Fruit fly (Drosophila melanogaster) whole organism, wandering third instar larva: ENCODE data around the gene CG46303.
A peak's percentile ranks its signal among the peaks of the same experiment; 100 is the strongest.

Source experiments
- Abd-B ChIP-seq: fragments of >200 bp; optimal IDR thresholded peaks from 2 replicates; lab custom pipeline; 2017; ENCODE audit warnings: missing biosample characterization, missing genetic modification characterization
- CG9705 ChIP-seq: fragments of 200-800 bp; sonication (Bioruptor generic); optimal IDR thresholded peaks from 2 replicates; lab custom pipeline; 2018; ENCODE audit warnings: missing biosample characterization, mild to moderate bottlenecking, missing genetic modification characterization
- CrebA ChIP-seq: fragments of 200-800 bp; sonication (Bioruptor generic); optimal IDR thresholded peaks from 2 replicates; lab custom pipeline; 2016; ENCODE audit warnings: missing biosample characterization, mild to moderate bottlenecking, missing genetic modification characterization, borderline replicate concordance
- Dfd ChIP-seq: fragments of >200 bp; optimal IDR thresholded peaks from 2 replicates; lab custom pipeline; 2017; ENCODE audit warnings: missing biosample characterization, missing genetic modification characterization
- Dif ChIP-seq: fragments of 200-275, 200-300 bp; sonication (Bioruptor generic); optimal IDR thresholded peaks from 2 replicates; lab custom pipeline; 2018; ENCODE audit warnings: missing biosample characterization, missing genetic modification characterization; ENCODE audit not compliant: partially characterized antibody
- GATAd ChIP-seq: sonication (Bioruptor generic); optimal IDR thresholded peaks from 2 replicates; lab custom pipeline; 2016; ENCODE audit warnings: missing biosample characterization, missing genetic modification characterization
- HLH106 ChIP-seq: fragments of 200-800 bp; optimal IDR thresholded peaks from 3 replicates; lab custom pipeline; 2019; ENCODE audit warnings: missing biosample characterization, mild to moderate bottlenecking, missing genetic modification characterization, moderate library complexity
- Hnf4 ChIP-seq: fragments of 200-800 bp; sonication (Bioruptor generic); optimal IDR thresholded peaks from 2 replicates; lab custom pipeline; 2016; ENCODE audit warnings: missing biosample characterization, mild to moderate bottlenecking, missing genetic modification characterization
- Hr78 ChIP-seq: fragments of >200 bp; optimal IDR thresholded peaks from 2 replicates; lab custom pipeline; 2017; ENCODE audit warnings: missing biosample characterization, missing genetic modification characterization
- Hr83 ChIP-seq: fragments of 200-300 bp; sonication (Bioruptor generic); optimal IDR thresholded peaks from 2 replicates; lab custom pipeline; 2016; ENCODE audit warnings: missing biosample characterization, mild to moderate bottlenecking, missing genetic modification characterization, moderate library complexity; ENCODE audit not compliant: poor library complexity, severe bottlenecking
- Jra ChIP-seq: sonication (Bioruptor generic); optimal IDR thresholded peaks from 2 replicates; lab custom pipeline; 2016; ENCODE audit warnings: missing biosample characterization, missing genetic modification characterization
- Mio ChIP-seq: sonication (Bioruptor generic); optimal IDR thresholded peaks from 2 replicates; lab custom pipeline; 2016; ENCODE audit warnings: missing biosample characterization, missing genetic modification characterization
- Myc ChIP-seq: fragments of >200 bp; optimal IDR thresholded peaks from 2 replicates; lab custom pipeline; 2017
- N ChIP-seq: fragments of >200 bp; optimal IDR thresholded peaks from 2 replicates; lab custom pipeline; 2018; ENCODE audit warnings: missing biosample characterization, missing external identifiers, missing genetic modification characterization
- OdsH ChIP-seq: fragments of 200-800 bp; sonication (Bioruptor generic); optimal IDR thresholded peaks from 2 replicates; lab custom pipeline; 2016; ENCODE audit warnings: missing biosample characterization, mild to moderate bottlenecking, missing genetic modification characterization
- Sp1 ChIP-seq: fragments of 200-800 bp; sonication (Bioruptor generic); optimal IDR thresholded peaks from 3 replicates; lab custom pipeline; 2019; ENCODE audit warnings: missing biosample characterization, mild to moderate bottlenecking, missing genetic modification characterization, moderate library complexity
- Vsx2 ChIP-seq: fragments of 200-300, 225-300 bp; sonication (Bioruptor generic); optimal IDR thresholded peaks from 2 replicates; lab custom pipeline; 2018; ENCODE audit warnings: missing biosample characterization, missing genetic modification characterization; ENCODE audit not compliant: partially characterized antibody
- br ChIP-seq: fragments of 200-800 bp; sonication (Bioruptor generic); optimal IDR thresholded peaks from 2 replicates; lab custom pipeline; 2016; ENCODE audit warnings: missing biosample characterization, missing genetic modification characterization
- brk ChIP-seq: fragments of 200-800 bp; sonication (Bioruptor generic); optimal IDR thresholded peaks from 2 replicates; lab custom pipeline; 2016; ENCODE audit warnings: missing biosample characterization, mild to moderate bottlenecking, missing genetic modification characterization
- dl ChIP-seq, 2 experiments: fragments of 175-275, 200-275 bp in 1 of 2; fragments of 200-275 bp in 1 of 2; sonication (Bioruptor generic); optimal IDR thresholded peaks; lab custom pipeline; 2018; ENCODE audit warnings: mild to moderate bottlenecking in 2 of 2, missing biosample characterization in 2 of 2, missing genetic modification characterization in 2 of 2, moderate library complexity in 2 of 2; ENCODE audit not compliant: partially characterized antibody in 2 of 2, insufficient read depth in 1 of 2
- dsf ChIP-seq: sonication (Bioruptor generic); optimal IDR thresholded peaks from 2 replicates; lab custom pipeline; 2016; ENCODE audit warnings: missing biosample characterization, missing genetic modification characterization, borderline replicate concordance
- ey ChIP-seq: fragments of 200-800 bp; sonication (Bioruptor generic); optimal IDR thresholded peaks from 2 replicates; lab custom pipeline; 2016; ENCODE audit warnings: missing biosample characterization, missing genetic modification characterization
- foxo ChIP-seq, 2 experiments: fragments of 200-800 bp; sonication (Bioruptor generic); optimal IDR thresholded peaks; 2 replicates in 1 of 2; 3 replicates in 1 of 2; lab custom pipeline; 2016 to 2017; ENCODE audit warnings: missing biosample characterization in 2 of 2, missing genetic modification characterization in 2 of 2
- fru ChIP-seq: fragments of 200-800 bp; sonication (Bioruptor generic); optimal IDR thresholded peaks from 3 replicates; lab custom pipeline; 2016; ENCODE audit warnings: missing biosample characterization, mild to moderate bottlenecking, missing genetic modification characterization
- h ChIP-seq: fragments of 200-800 bp; sonication (Bioruptor generic); optimal IDR thresholded peaks from 3 replicates; lab custom pipeline; 2016; ENCODE audit warnings: missing biosample characterization, mild to moderate bottlenecking, missing genetic modification characterization
- jim ChIP-seq: fragments of 175-275, 200-325 bp; sonication (Bioruptor generic); optimal IDR thresholded peaks from 2 replicates; lab custom pipeline; 2016; ENCODE audit warnings: missing biosample characterization, mild to moderate bottlenecking, missing genetic modification characterization
- lola ChIP-seq: fragments of >200 bp; optimal IDR thresholded peaks from 2 replicates; lab custom pipeline; 2017; ENCODE audit warnings: missing biosample characterization, missing genetic modification characterization
- psq ChIP-seq: fragments of 200-800 bp; sonication (Bioruptor generic); optimal IDR thresholded peaks from 3 replicates; lab custom pipeline; 2017; ENCODE audit warnings: missing biosample characterization, mild to moderate bottlenecking, missing genetic modification characterization, moderate library complexity
- rgr ChIP-seq: fragments of 200-800 bp; sonication (Bioruptor generic); optimal IDR thresholded peaks from 3 replicates; lab custom pipeline; 2016; ENCODE audit warnings: missing biosample characterization, mild to moderate bottlenecking, missing genetic modification characterization
- sage ChIP-seq: fragments of 200-800 bp; sonication (Bioruptor generic); optimal IDR thresholded peaks from 2 replicates; lab custom pipeline; 2016; ENCODE audit warnings: missing biosample characterization, mild to moderate bottlenecking, missing genetic modification characterization
- sv ChIP-seq: fragments of 200-800 bp; sonication (Bioruptor generic); optimal IDR thresholded peaks from 3 replicates; lab custom pipeline; 2016; ENCODE audit warnings: missing biosample characterization, missing genetic modification characterization
- tai ChIP-seq: sonication (Bioruptor generic); optimal IDR thresholded peaks from 2 replicates; lab custom pipeline; 2016; ENCODE audit warnings: missing biosample characterization, missing genetic modification characterization
- usp ChIP-seq: fragments of >200 bp; optimal IDR thresholded peaks from 2 replicates; lab custom pipeline; 2017; ENCODE audit warnings: missing biosample characterization, missing genetic modification characterization
- woc ChIP-seq: sonication (Bioruptor generic); optimal IDR thresholded peaks from 2 replicates; lab custom pipeline; 2016; ENCODE audit warnings: missing biosample characterization, mild to moderate bottlenecking, missing genetic modification characterization

The CG46303 gene

dm6 chr3R:5824456-5824855 is 2.7 kb downstream of the CG46303 start, which contains the start of the genes Sec20 and dgrn (continued):
- TF ChIP-seq HLH106 (tag; lab: Kevin White, UChicago), result peak; percentile 78
- TF ChIP-seq OdsH, result peak; percentile 77
- peak; percentile 92 for TF ChIP-seq brk (GFP tag; lab: Kevin White, UChicago)

dm6 chr3R:5829762-5830161 is 8.0 kb downstream of the CG46303 start, which contains the start of gene glob3:
glob3 (plus strand) TSS chr3R:5830062.
- TF ChIP-seq Jra (GFP tag; lab: Kevin White, UChicago) (no peak), tai (GFP tag; lab: Kevin White, UChicago) (no peak), rgr (GFP tag; lab: Kevin White, UChicago) (no peak), OdsH (no peak), sv (GFP tag; lab: Kevin White, UChicago) (no peak), sage (GFP tag; lab: Kevin White, UChicago) (no peak), Mio (GFP tag; lab: Kevin White, UChicago) (no peak), Dfd (no peak), woc (GFP tag; lab: Kevin White, UChicago) (no peak), HLH106 (tag; lab: Kevin White, UChicago) (no peak), CrebA (no peak), ey (GFP tag; lab: Kevin White, UChicago) (no peak), Vsx2 (GFP tag; lab: Kevin White, UChicago) (no peak)
- TF ChIP-seq, all 38 proteins: peak for 0

- no peak for TF ChIP-seq Sp1 (GFP tag; lab: Kevin White, UChicago)
- no peak for TF ChIP-seq Mio (GFP tag; lab: Kevin White, UChicago)
- no peak for TF ChIP-seq GATAd (GFP tag; lab: Kevin White, UChicago)
- no peak for TF ChIP-seq Jra (GFP tag; lab: Kevin White, UChicago)
- TF ChIP-seq HLH106 (tag; lab: Kevin White, UChicago), result no peak
- no peak for TF ChIP-seq br
- TF ChIP-seq foxo (GFP tag; optimal IDR thresholded peaks at IDR 0.05; lab: Kevin White, UChicago), result no peak
- no peak for TF ChIP-seq lola (GFP tag; lab: Kevin White, UChicago)
- no peak for TF ChIP-seq sage (GFP tag; lab: Kevin White, UChicago)
- no peak for TF ChIP-seq h (GFP tag; lab: Kevin White, UChicago)
- TF ChIP-seq Myc, result no peak
- TF ChIP-seq tai (GFP tag; lab: Kevin White, UChicago), result no peak
- no peak for TF ChIP-seq Hnf4 (GFP tag; lab: Kevin White, UChicago)
- TF ChIP-seq Abd-B (GFP tag; lab: Kevin White, UChicago), result no peak
- no peak for TF ChIP-seq N (GFP tag; lab: Kevin White, UChicago)
- no peak for TF ChIP-seq ey (GFP tag; lab: Kevin White, UChicago)
- TF ChIP-seq brk (GFP tag; lab: Kevin White, UChicago), result no peak
- no peak for TF ChIP-seq OdsH
- TF ChIP-seq psq, result no peak
These were observed 9.6 kb downstream of the CG46303 start, which contains the start of gene CG1208 for dm6 chr3R:5831339-5831738. CG1208 (plus strand) TSS chr3R:5831639.

DNA sequence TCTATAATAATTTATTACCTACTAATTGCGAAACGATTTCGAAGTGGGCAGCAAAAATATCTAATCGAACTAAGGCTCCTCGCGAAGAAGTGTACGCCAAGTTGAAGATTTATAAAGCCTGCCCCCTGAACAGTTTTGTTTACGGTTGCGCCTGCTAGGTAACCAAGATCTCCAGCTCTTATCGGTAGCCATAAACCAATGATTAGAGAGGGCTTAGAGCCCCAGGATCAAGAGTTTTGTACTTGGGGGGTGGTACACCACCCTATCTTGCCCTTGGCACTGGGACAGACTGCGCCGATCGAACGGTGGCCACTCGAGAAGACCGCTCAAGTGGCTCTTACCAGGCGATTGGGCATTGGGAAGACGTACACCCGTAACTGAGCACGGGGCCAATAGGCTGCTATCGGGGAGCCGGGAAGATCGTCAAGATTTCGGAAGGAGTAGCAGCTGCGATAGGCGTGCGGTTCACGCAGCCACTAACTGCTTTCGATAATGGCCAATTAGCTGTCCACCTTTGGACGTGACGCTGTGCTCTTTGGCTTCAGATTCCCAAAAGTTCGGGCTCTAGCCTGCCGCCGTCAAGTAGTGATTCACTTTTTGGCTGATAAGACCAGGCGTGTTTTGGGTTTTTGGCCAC is 10.7 kb downstream of the CG46303 start:
- TF ChIP-seq Myc (no peak), Hr78 (GFP tag; lab: Kevin White, UChicago) (no peak), jim (GFP tag; lab: Kevin White, UChicago) (no peak), Mio (GFP tag; lab: Kevin White, UChicago) (no peak), lola (GFP tag; lab: Kevin White, UChicago) (no peak), dsf (GFP tag; lab: Kevin White, UChicago) (no peak), usp (GFP tag; lab: Kevin White, UChicago) (no peak), sv (GFP tag; lab: Kevin White, UChicago) (no peak), Hr83 (GFP tag; lab: Kevin White, UChicago) (no peak), brk (GFP tag; lab: Kevin White, UChicago) (no peak), dl (GFP tag; optimal IDR thresholded peaks at IDR 0.05; lab: Kevin White, UChicago; ENCODE audit: insufficient read depth in 1 of 2, partially characterized antibody in 2 of 2) (no peak), fru (GFP tag; lab: Kevin White, UChicago) (no peak), HLH106 (tag; lab: Kevin White, UChicago) (no peak), ey (GFP tag; lab: Kevin White, UChicago) (no peak), CG9705 (GFP tag; lab: Kevin White, UChicago) (no peak), Dif (GFP tag; lab: Kevin White, UChicago) (no peak), GATAd (GFP tag; lab: Kevin White, UChicago) (no peak)
